ENCODE assay signal across 3 fruit fly cellular contexts in genomic region chr3L:21053763-21054162, dm6.
TF ChIP-seq lines count a peak whose summit lies in the region.

No protein-coding gene starts in this region.

TF ChIP-seq in whole organism, embryonic, 481 proteins besides CTCF, POLR2A, EP300 and RAD21 (continued from another document and continues in another):
- peak; percentile 67 for TF ChIP-seq CG5953 (GFP tag; IDR thresholded peaks at IDR 0.05; lab: Robert Waterston, UW)
- TF ChIP-seq CG32767 (GFP tag; IDR thresholded peaks at IDR 0.05; lab: Robert Waterston, UW): no peak
- peak; percentile 58 for TF ChIP-seq ewg (GFP tag; optimal IDR thresholded peaks at IDR 0.05; lab: Kevin White, UChicago)
- TF ChIP-seq cato (GFP tag; optimal IDR thresholded peaks at IDR 0.05; lab: Kevin White, UChicago; ENCODE audit: borderline replicate concordance): peak; percentile 15
- TF ChIP-seq lmd (GFP tag; IDR thresholded peaks at IDR 0.05; lab: Robert Waterston, UW): peak; percentile 69
- no peak for TF ChIP-seq fd64A (GFP tag; optimal IDR thresholded peaks at IDR 0.05; lab: Kevin White, UChicago)
- peak; percentile 2 for TF ChIP-seq Sry-δ (GFP tag; optimal IDR thresholded peaks at IDR 0.05; lab: Kevin White, UChicago)
- no peak for TF ChIP-seq CG30020 (tag; optimal IDR thresholded peaks at IDR 0.05; lab: Kevin White, UChicago)
- peak; percentile 84 for TF ChIP-seq row (GFP tag; IDR thresholded peaks at IDR 0.05; lab: Robert Waterston, UW)
- TF ChIP-seq hb (GFP tag; IDR thresholded peaks at IDR 0.05; lab: Robert Waterston, UW; ENCODE audit: partially characterized antibody): no peak
- TF ChIP-seq CG11696 (GFP tag; IDR thresholded peaks at IDR 0.05; lab: Robert Waterston, UW): peak; percentile 44; the same call in 1 of the 2 replicates
- peak; percentile 22 for TF ChIP-seq CG3838 (GFP tag; optimal IDR thresholded peaks at IDR 0.05; lab: Kevin White, UChicago)
- TF ChIP-seq Atf3 (GFP tag; optimal IDR thresholded peaks at IDR 0.05; lab: Kevin White, UChicago): peak; percentile 63
- no peak for TF ChIP-seq prd (optimal IDR thresholded peaks at IDR 0.05; lab: Kevin White, UChicago)
- TF ChIP-seq prd (GFP tag; IDR thresholded peaks at IDR 0.05; lab: Robert Waterston, UW): peak; percentile 79
- TF ChIP-seq lola (GFP tag; optimal IDR thresholded peaks at IDR 0.05; lab: Kevin White, UChicago): peak in 1 of 3 experiments; percentile 56
- peak; percentile 77 for TF ChIP-seq Dek (tag; optimal IDR thresholded peaks at IDR 0.05; lab: Kevin White, UChicago)
- peak; percentile 76 for TF ChIP-seq CG9727 (GFP tag; optimal IDR thresholded peaks at IDR 0.05; lab: Kevin White, UChicago)
- TF ChIP-seq CG6854 (GFP tag; optimal IDR thresholded peaks at IDR 0.05; lab: Kevin White, UChicago): peak; percentile 22
- peak; percentile 91 for TF ChIP-seq vvl (GFP tag; IDR thresholded peaks at IDR 0.05; lab: Robert Waterston, UW)
- no peak for TF ChIP-seq CG14965 (GFP tag; optimal IDR thresholded peaks at IDR 0.05; lab: Kevin White, UChicago; ENCODE audit: borderline replicate concordance)
- TF ChIP-seq kni (GFP tag; optimal IDR thresholded peaks at IDR 0.05; lab: Kevin White, UChicago): no peak
- peak; percentile 30 to 50 for TF ChIP-seq Pdp1 (GFP tag; optimal IDR thresholded peaks at IDR 0.05; lab: Kevin White, UChicago)
- TF ChIP-seq CG11247 (GFP tag; IDR thresholded peaks at IDR 0.05; lab: Robert Waterston, UW): 0 out of 2 replicates have a peak, but pooled peaks have one; percentile 13
- peak; percentile 46 for TF ChIP-seq CG8281 (tag; optimal IDR thresholded peaks at IDR 0.05; lab: Kevin White, UChicago)
- peak; percentile 52 for TF ChIP-seq CG1792 (GFP tag; optimal IDR thresholded peaks at IDR 0.05; lab: Kevin White, UChicago)
- peak; percentile 44 for TF ChIP-seq CG9817 (tag; optimal IDR thresholded peaks at IDR 0.05; lab: Kevin White, UChicago)
- no peak for TF ChIP-seq Bgb (GFP tag; IDR thresholded peaks at IDR 0.05; lab: Robert Waterston, UW; ENCODE audit: partially characterized antibody)
- no peak for TF ChIP-seq her (GFP tag; optimal IDR thresholded peaks at IDR 0.05; lab: Kevin White, UChicago)
- peak; percentile 83 for TF ChIP-seq phol (tag; optimal IDR thresholded peaks at IDR 0.05; lab: Kevin White, UChicago)
- peak; percentile 44 for TF ChIP-seq Mad (GFP tag; optimal IDR thresholded peaks at IDR 0.05; lab: Kevin White, UChicago)
- peak; percentile 81 for TF ChIP-seq CG11695 (GFP tag; IDR thresholded peaks at IDR 0.05; lab: Robert Waterston, UW)
- TF ChIP-seq stc (GFP tag; IDR thresholded peaks at IDR 0.05; lab: Robert Waterston, UW): peak; percentile 82
- peak; percentile 26; the same call in 1 of the 2 replicates for TF ChIP-seq CG4404 (GFP tag; IDR thresholded peaks at IDR 0.05; lab: Robert Waterston, UW)
- TF ChIP-seq fru (optimal IDR thresholded peaks at IDR 0.05; lab: Kevin White, UChicago): no peak
- peak; percentile 71 for TF ChIP-seq Ada2b (GFP tag; IDR thresholded peaks at IDR 0.05; lab: Robert Waterston, UW)
- TF ChIP-seq ci (GFP tag; IDR thresholded peaks at IDR 0.05; lab: Robert Waterston, UW): peak; percentile 89
- TF ChIP-seq Ets65A (GFP tag; lab: Kevin White, UChicago): peak; percentile 64
- peak; percentile 83 for TF ChIP-seq sisA (GFP tag; IDR thresholded peaks at IDR 0.05; lab: Robert Waterston, UW)
- TF ChIP-seq NC2β (GFP tag; optimal IDR thresholded peaks at IDR 0.05; lab: Kevin White, UChicago): peak; percentile 57
- no peak for TF ChIP-seq Myb (GFP tag; optimal IDR thresholded peaks at IDR 0.05; lab: Kevin White, UChicago)
- TF ChIP-seq crc (GFP tag; optimal IDR thresholded peaks at IDR 0.05; lab: Kevin White, UChicago): peak; percentile 46
- peak; percentile 75 for TF ChIP-seq CoRest (tag; optimal IDR thresholded peaks at IDR 0.05; lab: Kevin White, UChicago)

TF ChIP-seq in whole organism, prepupa, 60 proteins besides CTCF, POLR2A, EP300 and RAD21 (continued from another document):
- TF ChIP-seq Smox (GFP tag; optimal IDR thresholded peaks at IDR 0.05; lab: Kevin White, UChicago): peak; percentile 25
- no peak for TF ChIP-seq CG7368 (GFP tag; optimal IDR thresholded peaks at IDR 0.05; lab: Kevin White, UChicago)
- peak; percentile 55 for TF ChIP-seq eg (GFP tag; IDR thresholded peaks at IDR 0.05; lab: Robert Waterston, UW)
- TF ChIP-seq lz (GFP tag; optimal IDR thresholded peaks at IDR 0.05; lab: Kevin White, UChicago): peak; percentile 31
- TF ChIP-seq CG6808 (GFP tag; optimal IDR thresholded peaks at IDR 0.05; lab: Kevin White, UChicago): no peak
- TF ChIP-seq CG8319 (GFP tag; optimal IDR thresholded peaks at IDR 0.05; lab: Kevin White, UChicago): no peak
- TF ChIP-seq Sox102F (GFP tag; optimal IDR thresholded peaks at IDR 0.05; lab: Kevin White, UChicago): peak; percentile 5
- TF ChIP-seq net (GFP tag; optimal IDR thresholded peaks at IDR 0.05; lab: Kevin White, UChicago): peak; percentile 44
- peak; percentile 53 for TF ChIP-seq pdm3 (GFP tag; optimal IDR thresholded peaks at IDR 0.05; lab: Kevin White, UChicago)
- TF ChIP-seq CG6792 (GFP tag; optimal IDR thresholded peaks at IDR 0.05; lab: Kevin White, UChicago): no peak
- peak; percentile 43 for TF ChIP-seq achi (GFP tag; optimal IDR thresholded peaks at IDR 0.05; lab: Kevin White, UChicago)
- TF ChIP-seq svp (GFP tag; lab: Kevin White, UChicago): peak; percentile 72
- no peak for TF ChIP-seq dsx (GFP tag; optimal IDR thresholded peaks at IDR 0.05; lab: Kevin White, UChicago; ENCODE audit: poor library complexity, severe bottlenecking)
- no peak for TF ChIP-seq Gug (GFP tag; IDR thresholded peaks at IDR 0.05; lab: Robert Waterston, UW)
- TF ChIP-seq acj6 (GFP tag; optimal IDR thresholded peaks at IDR 0.05; lab: Kevin White, UChicago): peak; percentile 21
- peak; percentile 41; the same call in 1 of the 3 replicates for TF ChIP-seq CG6163 (GFP tag; IDR thresholded peaks at IDR 0.05; lab: Robert Waterston, UW)
- no peak for TF ChIP-seq CG1621 (tag; optimal IDR thresholded peaks at IDR 0.05; lab: Kevin White, UChicago)
- TF ChIP-seq CG3032 (tag; optimal IDR thresholded peaks at IDR 0.05; lab: Kevin White, UChicago): no peak
- TF ChIP-seq topi (GFP tag; optimal IDR thresholded peaks at IDR 0.05; lab: Kevin White, UChicago): peak; percentile 33
- TF ChIP-seq fkh (GFP tag; optimal IDR thresholded peaks at IDR 0.05; lab: Kevin White, UChicago): no peak
- TF ChIP-seq Hr39 (GFP tag; optimal IDR thresholded peaks at IDR 0.05; lab: Kevin White, UChicago): peak; percentile 36
- no peak for TF ChIP-seq Hr38 (GFP tag; optimal IDR thresholded peaks at IDR 0.05; lab: Kevin White, UChicago)
- peak; percentile 62 for TF ChIP-seq Eip78C (GFP tag; lab: Kevin White, UChicago)
- peak; percentile 29 for TF ChIP-seq CG6276 (GFP tag; optimal IDR thresholded peaks at IDR 0.05; lab: Kevin White, UChicago)
- TF ChIP-seq vri (GFP tag; optimal IDR thresholded peaks at IDR 0.05; lab: Kevin White, UChicago): no peak
- no peak for TF ChIP-seq CG11902 (GFP tag; optimal IDR thresholded peaks at IDR 0.05; lab: Kevin White, UChicago)
- peak; percentile 12 for TF ChIP-seq CG11762 (GFP tag; optimal IDR thresholded peaks at IDR 0.05; lab: Kevin White, UChicago; ENCODE audit: insufficient read depth)
- TF ChIP-seq ss (GFP tag; optimal IDR thresholded peaks at IDR 0.05; lab: Kevin White, UChicago): no peak
- no peak for TF ChIP-seq Sox14 (GFP tag; optimal IDR thresholded peaks at IDR 0.05; lab: Kevin White, UChicago)
- no peak for TF ChIP-seq CG16779 (tag; optimal IDR thresholded peaks at IDR 0.05; lab: Kevin White, UChicago)
- TF ChIP-seq Hr4 (GFP tag; optimal IDR thresholded peaks at IDR 0.05; lab: Kevin White, UChicago): peak; percentile 67
- peak; percentile 8 for TF ChIP-seq cyc (GFP tag; optimal IDR thresholded peaks at IDR 0.05; lab: Kevin White, UChicago)
- TF ChIP-seq Eip93F (GFP tag; optimal IDR thresholded peaks at IDR 0.05; lab: Kevin White, UChicago): no peak
- peak; percentile 25 for TF ChIP-seq CG31627 (GFP tag; optimal IDR thresholded peaks at IDR 0.05; lab: Kevin White, UChicago)
- no peak for TF ChIP-seq Sox15 (GFP tag; optimal IDR thresholded peaks at IDR 0.05; lab: Kevin White, UChicago)
- peak; percentile 3 for TF ChIP-seq CG8632 (GFP tag; optimal IDR thresholded peaks at IDR 0.05; lab: Kevin White, UChicago)

TF ChIP-seq in whole organism, wandering third instar larva, 38 proteins besides CTCF, POLR2A, EP300 and RAD21 (continued from another document):
- peak; percentile 34 for TF ChIP-seq rgr (GFP tag; optimal IDR thresholded peaks at IDR 0.05; lab: Kevin White, UChicago)
- TF ChIP-seq sv (GFP tag; optimal IDR thresholded peaks at IDR 0.05; lab: Kevin White, UChicago): peak; percentile 70
- no peak for TF ChIP-seq Jra (GFP tag; optimal IDR thresholded peaks at IDR 0.05; lab: Kevin White, UChicago)
